Worm (Caenorhabditis elegans) whole organism, L4/young adult: ENCODE measurements around the gene toe-2.

Experiments
- dao-5 ChIP-seq: sonication (generic microtip); optimal IDR thresholded peaks from 2 replicates; lab custom pipeline; 2016; ENCODE audit warnings: missing genotype, missing genetic modification characterization, moderate library complexity, missing compliant biosample characterization
- him-1 ChIP-seq: sonication (generic microtip); optimal IDR thresholded peaks from 2 replicates; lab custom pipeline; 2016; ENCODE audit warnings: missing genotype, missing genetic modification reagents, missing genetic modification characterization, missing compliant biosample characterization

DNA sequence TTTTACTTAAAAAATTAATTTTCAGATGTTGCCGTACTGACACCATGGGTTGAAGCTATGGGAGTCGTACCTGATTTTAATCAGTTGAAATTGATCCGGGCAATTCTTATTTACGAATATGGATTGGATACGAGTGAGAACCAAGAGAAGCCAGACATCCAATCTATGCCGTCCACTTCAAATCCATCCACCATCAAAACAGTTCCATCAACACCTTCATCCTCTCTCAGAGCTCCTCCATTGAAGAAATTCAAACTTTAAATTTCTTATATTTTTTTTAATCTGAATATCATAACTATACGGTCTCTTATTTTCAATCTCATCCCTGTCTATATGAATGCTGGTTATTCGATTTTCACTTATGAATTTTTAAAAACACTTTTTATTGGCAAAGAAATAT lies 37.7 kb upstream of the toe-2 start:
- TF ChIP-seq dao-5 (tag; lab: Kevin White, UChicago) (no peak), him-1 (tag; lab: Kevin White, UChicago) (no peak)
